Worm (Caenorhabditis elegans): Measurements from ENCODE around the gene C27F2.7.

The C27F2.7 gene

DNA sequence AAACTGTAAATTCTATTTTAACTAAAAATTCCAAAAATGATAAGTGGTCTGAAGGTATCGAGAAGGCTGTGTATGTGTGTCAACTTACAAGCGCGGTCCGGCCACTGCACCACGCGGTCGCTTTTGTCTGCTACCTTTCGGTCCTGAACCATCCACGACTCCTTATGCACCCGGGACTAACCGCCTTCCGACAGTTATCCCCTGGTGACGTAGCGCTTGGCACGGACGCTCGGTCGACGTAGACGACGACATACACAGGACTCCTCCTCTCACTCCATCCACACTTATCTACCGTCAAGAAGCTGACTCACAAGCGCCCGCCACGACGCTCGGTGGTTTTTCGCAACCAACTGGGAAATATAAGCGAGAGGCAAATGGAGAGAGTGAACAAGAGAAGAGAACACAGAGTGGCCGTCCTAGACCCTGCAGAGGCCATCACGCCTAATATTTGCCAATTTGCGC lies 47.1 kb upstream of the C27F2.7 start (continued):
- TF ChIP-seq ztf-16 (tag; optimal IDR thresholded peaks at IDR 0.05) (peak; percentile 86), rnt-1 (tag; optimal IDR thresholded peaks at IDR 0.05) (peak; percentile 83), npax-4 (tag; optimal IDR thresholded peaks at IDR 0.05) (peak; percentile 57), ceh-14 (tag; optimal IDR thresholded peaks at IDR 0.05) (peak; percentile 83), hlh-6 (tag; optimal IDR thresholded peaks at IDR 0.05) (peak; percentile 91), T23F11.4 (GFP tag; optimal IDR thresholded peaks at IDR 0.05) (peak; percentile 93), ceh-24 (tag; optimal IDR thresholded peaks at IDR 0.05) (peak; percentile 87), pros-1 (tag; optimal IDR thresholded peaks at IDR 0.05) (peak; percentile 24), sdc-2 (tag; optimal IDR thresholded peaks at IDR 0.05) (peak; percentile 82), K02D7.2 (tag; optimal IDR thresholded peaks at IDR 0.05) (peak; percentile 86), lin-11 (tag; optimal IDR thresholded peaks at IDR 0.05) (peak; percentile 77)

DNA sequence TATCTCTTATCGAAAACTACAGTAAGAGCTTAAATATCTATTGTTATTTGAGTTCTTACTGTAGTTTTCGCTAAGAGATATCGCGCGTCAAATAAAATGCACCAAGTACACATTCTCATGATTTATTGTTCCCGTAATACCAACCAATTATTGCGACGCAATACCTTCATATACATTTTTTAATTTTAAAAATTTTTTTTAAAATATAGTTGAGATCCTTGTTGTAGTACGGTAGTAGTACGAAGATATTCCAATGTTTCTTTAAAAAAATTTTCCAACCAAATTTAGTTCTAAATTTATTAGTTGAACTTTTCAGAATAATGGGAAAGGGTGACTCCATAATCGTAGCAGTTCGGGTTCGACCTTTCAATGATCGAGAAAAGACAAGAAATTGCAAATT lies 46.3 kb upstream of the C27F2.7 start, which contains the start of gene klp-6:
Gene klp-6, plus strand, starts transcription at position 301 of the 400 bp plus-strand sequence.
- TF ChIP-seq zip-5 (tag; optimal IDR thresholded peaks at IDR 0.05) (no peak), ahr-1 (tag; optimal IDR thresholded peaks at IDR 0.05) (no peak), ceh-9 (tag; optimal IDR thresholded peaks at IDR 0.05) (no peak), lin-11 (tag; optimal IDR thresholded peaks at IDR 0.05) (no peak), pha-2 (tag; optimal IDR thresholded peaks at IDR 0.05) (no peak), ceh-34 (tag; optimal IDR thresholded peaks at IDR 0.05) (no peak), K09A11.1 (tag; optimal IDR thresholded peaks at IDR 0.05; ENCODE audit: insufficient read depth) (no peak), ceh-14 (tag; optimal IDR thresholded peaks at IDR 0.05) (no peak), hlh-30 (tag; optimal IDR thresholded peaks at IDR 0.05; ENCODE audit: insufficient read depth) (no peak), elt-4 (tag; optimal IDR thresholded peaks at IDR 0.05) (no peak), ttx-3 (tag; optimal IDR thresholded peaks at IDR 0.05) (no peak), C38D4.7 (GFP tag; optimal IDR thresholded peaks at IDR 0.05) (no peak), ceh-22 (tag; optimal IDR thresholded peaks at IDR 0.05) (no peak), hlh-8 (tag; optimal IDR thresholded peaks at IDR 0.05) (no peak), ceh-31 (tag; optimal IDR thresholded peaks at IDR 0.05) (no peak), dmd-4 (tag; optimal IDR thresholded peaks at IDR 0.05; ENCODE audit: borderline replicate concordance) (no peak), unc-42 (tag; optimal IDR thresholded peaks at IDR 0.05) (no peak)

DNA sequence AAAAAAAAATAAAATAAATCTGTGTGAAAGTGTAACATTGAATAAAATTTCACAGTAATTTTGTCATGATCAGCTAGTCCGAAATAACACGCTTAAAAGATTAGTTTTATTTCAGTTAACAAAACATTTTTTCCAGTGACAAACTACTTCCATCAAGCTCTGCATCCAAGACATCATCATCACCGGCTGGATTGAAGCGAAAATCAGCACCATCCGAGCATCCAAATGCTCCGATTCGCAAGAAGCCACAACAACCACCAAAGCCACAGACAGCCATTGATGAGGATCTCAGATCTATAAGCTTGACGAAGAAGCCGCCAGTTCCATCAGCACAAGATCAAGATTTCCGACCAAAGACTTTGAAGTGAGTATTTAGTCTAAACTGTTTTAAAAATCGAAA lies 42.9 kb upstream of the C27F2.7 start:
- TF ChIP-seq unc-55 (GFP tag; optimal IDR thresholded peaks at IDR 0.05) (no peak), tbx-2 (tag; optimal IDR thresholded peaks at IDR 0.05) (no peak), odd-2 (tag; optimal IDR thresholded peaks at IDR 0.05) (no peak)

DNA sequence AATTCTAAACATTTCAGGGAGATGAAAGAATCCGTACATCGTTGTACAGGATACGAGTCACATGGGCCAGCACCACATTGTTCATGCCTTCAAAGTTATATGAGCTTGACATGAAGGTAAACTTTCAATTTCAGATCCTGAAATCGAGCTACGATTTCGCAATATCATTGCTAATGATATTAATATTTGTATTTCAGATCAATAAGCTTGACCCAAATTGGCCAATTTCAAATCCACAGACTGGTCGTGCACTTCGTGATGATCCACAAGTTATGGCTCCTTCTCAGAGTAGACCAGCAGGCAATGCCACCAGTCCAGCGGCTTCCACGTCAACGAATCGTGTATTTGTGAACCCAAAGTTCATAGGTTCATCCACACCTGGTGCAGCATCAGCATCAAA lies 42.1 kb upstream of the C27F2.7 start:
- no peak for TF ChIP-seq npax-4 (tag; optimal IDR thresholded peaks at IDR 0.05)
- no peak for TF ChIP-seq ets-4 (tag; optimal IDR thresholded peaks at IDR 0.05)
- no peak for TF ChIP-seq C08G9.2 (tag; optimal IDR thresholded peaks at IDR 0.05)
- TF ChIP-seq nhr-232 (tag; optimal IDR thresholded peaks at IDR 0.05), result no peak
- TF ChIP-seq dve-1 (tag; optimal IDR thresholded peaks at IDR 0.05), result no peak
- TF ChIP-seq unc-3 (GFP tag; conservative IDR thresholded peaks at IDR 0.05), result no peak
- no peak for TF ChIP-seq unc-3 (tag; optimal IDR thresholded peaks at IDR 0.05)
- no peak for TF ChIP-seq ceh-34 (tag; optimal IDR thresholded peaks at IDR 0.05)
- no peak for TF ChIP-seq K09A11.1 (tag; optimal IDR thresholded peaks at IDR 0.05; ENCODE audit: insufficient read depth)
- no peak for TF ChIP-seq ceh-18 (tag; optimal IDR thresholded peaks at IDR 0.05)
- TF ChIP-seq mec-3 (tag; optimal IDR thresholded peaks at IDR 0.05; ENCODE audit: borderline replicate concordance), result no peak
- no peak for TF ChIP-seq unc-42 (tag; optimal IDR thresholded peaks at IDR 0.05)
- no peak for TF ChIP-seq K02D7.2 (tag; optimal IDR thresholded peaks at IDR 0.05)
- no peak for TF ChIP-seq ceh-22 (tag; optimal IDR thresholded peaks at IDR 0.05)
- no peak for TF ChIP-seq F13H6.1 (tag; optimal IDR thresholded peaks at IDR 0.05)
- TF ChIP-seq tbx-7 (tag; optimal IDR thresholded peaks at IDR 0.05), result no peak
- TF ChIP-seq hlh-15 (tag; optimal IDR thresholded peaks at IDR 0.05), result no peak
- TF ChIP-seq ceh-2 (tag; optimal IDR thresholded peaks at IDR 0.05), result no peak

Data from whole organism, late embryonic.